Fruit fly (Drosophila melanogaster): Measurements from ENCODE around the gene CG33267.

CG33267 gene

dm6 chr3L:11609153-11609809 is 45.0 kb downstream of the CG33267 start, which contains the start of gene Duba:
Gene Duba, minus strand, starts transcription at chr3L:11609465.
- TF ChIP-seq CG8478 (optimal IDR thresholded peaks at IDR 0.05): no peak

- no peak for TF ChIP-seq CG8478 (optimal IDR thresholded peaks at IDR 0.05)
These were observed 45.6 kb downstream of the CG33267 start, which contains the start of gene CG42832 for dm6 chr3L:11609835-11610234. Gene CG42832, plus strand, starts transcription at chr3L:11610135.

DNA sequence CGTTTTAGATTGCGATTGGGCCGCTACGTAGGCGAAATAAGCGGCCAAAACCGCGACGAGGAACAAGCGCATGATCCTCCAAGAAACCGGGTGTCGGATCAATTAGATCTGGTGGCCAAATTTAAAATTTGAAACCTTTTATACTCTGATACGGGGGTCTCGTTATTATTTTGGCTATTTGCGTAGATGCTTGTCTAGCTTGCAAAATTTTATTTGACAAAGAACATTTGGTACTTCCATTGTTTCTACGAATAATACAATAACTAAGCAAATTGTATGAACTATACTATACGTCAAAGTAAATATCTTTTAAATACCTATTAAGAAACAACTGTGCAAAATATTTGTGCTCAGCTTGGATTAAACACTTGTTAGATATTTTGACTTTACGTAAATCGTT is 55.7 kb downstream of the CG33267 start, which contains the start of gene Muc68Ca:
Gene Muc68Ca, minus strand, starts transcription at position 101 of the 400 bp plus-strand sequence.
- TF ChIP-seq CTCF (optimal IDR thresholded peaks at IDR 0.05): no peak
- TF ChIP-seq CG8478 (optimal IDR thresholded peaks at IDR 0.05): no peak

Measured in S2 (cell line).